Worm (Caenorhabditis elegans) whole organism, L4/young adult: Measurements from ENCODE around the gene bud-31.

Source experiments
- W03F9.2 ChIP-seq: fragments of 150-350 bp; optimal IDR thresholded peaks from 2 replicates; lab custom pipeline; 2014; ENCODE audit warnings: missing biosample characterization, missing genetic modification characterization
- dao-5 ChIP-seq: sonication (generic microtip); optimal IDR thresholded peaks from 2 replicates; lab custom pipeline; 2016; ENCODE audit warnings: missing genotype, missing genetic modification characterization, moderate library complexity, missing compliant biosample characterization
- him-1 ChIP-seq: sonication (generic microtip); optimal IDR thresholded peaks from 2 replicates; lab custom pipeline; 2016; ENCODE audit warnings: missing genotype, missing genetic modification reagents, missing genetic modification characterization, missing compliant biosample characterization

bud-31 gene

ce11 chrIII:9721991-9722390 is 25.7 kb upstream of the bud-31 start:
- TF ChIP-seq dao-5, result no peak
- no peak for TF ChIP-seq him-1 (tag; lab: Kevin White, UChicago)
- no peak for TF ChIP-seq W03F9.2 (tag; lab: Kevin White, UChicago)

ce11 chrIII:9720191-9720590 is 23.9 kb upstream of the bud-31 start, which contains the start of gene ncx-7:
Gene ncx-7, minus strand, starts transcription at chrIII:9720291.
- TF ChIP-seq W03F9.2 (tag; lab: Kevin White, UChicago) (no peak), him-1 (tag; lab: Kevin White, UChicago) (no peak), dao-5 (no peak)

ce11 chrIII:9717243-9717642 is 20.9 kb upstream of the bud-31 start:
- peak; percentile 32 for TF ChIP-seq dao-5
- peak; percentile 32 for TF ChIP-seq W03F9.2 (tag; lab: Kevin White, UChicago)
- TF ChIP-seq him-1 (tag; lab: Kevin White, UChicago), result no peak

- TF ChIP-seq dao-5, result no peak
- TF ChIP-seq W03F9.2 (tag; lab: Kevin White, UChicago), result no peak
- TF ChIP-seq him-1 (tag; lab: Kevin White, UChicago), result no peak
These were observed 18.4 kb upstream of the bud-31 start for ce11 chrIII:9714731-9715130.

ce11 chrIII:9713862-9714261 is 17.5 kb upstream of the bud-31 start, which contains the start of gene ncx-6:
Gene ncx-6, minus strand, starts transcription at chrIII:9713949.
- TF ChIP-seq W03F9.2 (tag; lab: Kevin White, UChicago) (no peak), dao-5 (no peak)

ce11 chrIII:9713182-9713581 is 16.9 kb upstream of the bud-31 start:
- TF ChIP-seq W03F9.2 (tag; lab: Kevin White, UChicago), result no peak
- TF ChIP-seq him-1 (tag; lab: Kevin White, UChicago), result no peak
- TF ChIP-seq dao-5, result no peak

ce11 chrIII:9711163-9711562 is 14.8 kb upstream of the bud-31 start:
- TF ChIP-seq dao-5 (no peak), W03F9.2 (tag; lab: Kevin White, UChicago) (no peak), him-1 (tag; lab: Kevin White, UChicago) (no peak)

- TF ChIP-seq him-1 (tag; lab: Kevin White, UChicago), result no peak
- TF ChIP-seq dao-5, result no peak
- no peak for TF ChIP-seq W03F9.2 (tag; lab: Kevin White, UChicago)
These were observed 9.0 kb upstream of the bud-31 start for ce11 chrIII:9705157-9705905.

- no peak for TF ChIP-seq dao-5
- no peak for TF ChIP-seq him-1 (tag; lab: Kevin White, UChicago)
- no peak for TF ChIP-seq W03F9.2 (tag; lab: Kevin White, UChicago)
These were observed 8.3 kb upstream of the bud-31 start for ce11 chrIII:9704606-9704938.

- TF ChIP-seq dao-5, result peak; percentile 45
- no peak for TF ChIP-seq him-1 (tag; lab: Kevin White, UChicago)
- no peak for TF ChIP-seq W03F9.2 (tag; lab: Kevin White, UChicago)
These were observed 7.7 kb upstream of the bud-31 start for ce11 chrIII:9703747-9704605.

- TF ChIP-seq W03F9.2 (tag; lab: Kevin White, UChicago) (no peak), him-1 (tag; lab: Kevin White, UChicago) (no peak), dao-5 (no peak)
These were observed 6.4 kb upstream of the bud-31 start for ce11 chrIII:9702665-9703252.

ce11 chrIII:9701798-9702197 is 5.5 kb upstream of the bud-31 start:
- TF ChIP-seq dao-5 (no peak), W03F9.2 (tag; lab: Kevin White, UChicago) (no peak), him-1 (tag; lab: Kevin White, UChicago) (no peak)

- TF ChIP-seq dao-5, result no peak
- TF ChIP-seq him-1 (tag; lab: Kevin White, UChicago), result no peak
- no peak for TF ChIP-seq W03F9.2 (tag; lab: Kevin White, UChicago)
These were observed 3.9 kb upstream of the bud-31 start for ce11 chrIII:9700114-9700690.
